Fruit fly (Drosophila melanogaster) whole organism, embryonic: ENCODE measurements around the gene CG33946.

Experiments used
- BtbVII ChIP-seq: fragments of 200-800 bp; sonication (Bioruptor generic); optimal IDR thresholded peaks from 3 replicates; lab custom pipeline; 2017; ENCODE audit warnings: missing biosample characterization, mild to moderate bottlenecking, missing genetic modification characterization
- CG10321 ChIP-seq: fragments of 200-800 bp; sonication (Bioruptor generic); IDR thresholded peaks from 2 replicates; pipeline ENCODE4 v1.3.6; 2022; ENCODE audit warnings: missing biosample characterization, missing genetic modification characterization
- CG11560 ChIP-seq: fragments of 200-800 bp; sonication (Bioruptor generic); IDR thresholded peaks from 3 replicates; pipeline ENCODE4 v1.3.6; 2022; ENCODE audit warnings: missing biosample characterization, missing genetic modification characterization
- CG1233 ChIP-seq: fragments of 200-800 bp; sonication (Bioruptor generic); optimal IDR thresholded peaks from 4 replicates; lab custom pipeline; 2018; ENCODE audit warnings: missing biosample characterization, mild to moderate bottlenecking, missing genetic modification characterization
- CG17186 ChIP-seq: fragments of 200-800 bp; sonication (Bioruptor generic); optimal IDR thresholded peaks from 3 replicates; lab custom pipeline; 2017; ENCODE audit warnings: missing biosample characterization, missing genetic modification reagents, missing genetic modification characterization
- CG17829 ChIP-seq: fragments of 200-800 bp; optimal IDR thresholded peaks from 2 replicates; lab custom pipeline; 2019; ENCODE audit warnings: missing biosample characterization, mild to moderate bottlenecking, missing genetic modification characterization, moderate library complexity
- CG1832 ChIP-seq: fragments of 200-800 bp; sonication (Bioruptor generic); optimal IDR thresholded peaks from 2 replicates; lab custom pipeline; 2017; ENCODE audit warnings: missing biosample characterization, mild to moderate bottlenecking, missing genetic modification characterization, inconsistent platforms
- CG18619 ChIP-seq: fragments of 200-800 bp; sonication (Bioruptor generic); optimal IDR thresholded peaks from 3 replicates; lab custom pipeline; 2017; ENCODE audit warnings: missing biosample characterization, mild to moderate bottlenecking, missing genetic modification characterization
- CG34422 ChIP-seq: fragments of 200-800 bp; sonication (Bioruptor generic); IDR thresholded peaks from 3 replicates; pipeline ENCODE4 v1.3.6; 2022; ENCODE audit warnings: missing biosample characterization, missing genetic modification characterization
- CG4617 ChIP-seq: fragments of 200-800 bp; sonication (Bioruptor generic); optimal IDR thresholded peaks from 3 replicates; lab custom pipeline; 2016; ENCODE audit warnings: missing biosample characterization, missing genetic modification characterization, borderline replicate concordance
- CG6175 ChIP-seq: fragments of 200-800 bp; sonication (Bioruptor generic); IDR thresholded peaks from 3 replicates; pipeline ENCODE4 v1.3.6; 2022; ENCODE audit warnings: missing biosample characterization, missing genetic modification characterization
- CG6854 ChIP-seq: fragments of 200-800 bp; sonication (Bioruptor generic); optimal IDR thresholded peaks from 3 replicates; lab custom pipeline; 2017; ENCODE audit warnings: missing biosample characterization, mild to moderate bottlenecking, missing genetic modification characterization
- CG7271 ChIP-seq: fragments of 200-800 bp; sonication (Bioruptor generic); optimal IDR thresholded peaks from 2 replicates; lab custom pipeline; 2018; ENCODE audit warnings: missing biosample characterization, mild to moderate bottlenecking, missing genetic modification characterization, moderate library complexity
- CG7372 ChIP-seq: fragments of 200-800 bp; sonication (Bioruptor generic); IDR thresholded peaks from 2 replicates; pipeline ENCODE4 v1.3.6; 2022; ENCODE audit warnings: missing biosample characterization, missing genetic modification characterization
- D ChIP-seq, 2 experiments: fragments of 200-800 bp in 1 of 2; fragments of >200 bp in 1 of 2; sonication (Bioruptor generic) in 1 of 2; optimal IDR thresholded peaks; 2 replicates in 1 of 2; 3 replicates in 1 of 2; lab custom pipeline; 2017; ENCODE audit warnings: mild to moderate bottlenecking in 1 of 2, missing biosample characterization in 1 of 2, missing genetic modification characterization in 1 of 2, missing genetic modification reagents in 1 of 2
- Dip2 ChIP-seq: fragments of 200-800 bp; sonication (Bioruptor generic); IDR thresholded peaks from 2 replicates; pipeline ENCODE4 v1.3.6; 2022; ENCODE audit warnings: missing biosample characterization, missing genetic modification characterization
- Dll ChIP-seq: fragments of 200-800 bp; sonication (Bioruptor generic); IDR thresholded peaks from 4 replicates; pipeline ENCODE4 v1.3.6; 2022; ENCODE audit warnings: missing biosample characterization, missing genetic modification characterization; ENCODE audit not compliant: partially characterized antibody
- MESR4 ChIP-seq: fragments of 200-800 bp; sonication (Bioruptor generic); optimal IDR thresholded peaks from 2 replicates; lab custom pipeline; 2018; ENCODE audit warnings: missing biosample characterization, mild to moderate bottlenecking, missing genetic modification characterization, moderate library complexity
- Med ChIP-seq: fragments of 200-800 bp; sonication (Bioruptor generic); peaks from one replicate; lab custom pipeline; 2016; ENCODE audit warnings: missing biosample characterization, missing genetic modification characterization, mild to moderate bottlenecking, inconsistent platforms, moderate library complexity
- PHDP ChIP-seq: fragments of 200-800 bp; sonication (Bioruptor generic); optimal IDR thresholded peaks from 3 replicates; lab custom pipeline; 2018; ENCODE audit warnings: missing biosample characterization, mild to moderate bottlenecking, missing genetic modification characterization, moderate library complexity
- Scr ChIP-seq: fragments of 200-800 bp; sonication (Bioruptor generic); IDR thresholded peaks from 2 replicates; pipeline ENCODE4 v1.3.6; 2022; ENCODE audit warnings: missing biosample characterization, missing genetic modification characterization; ENCODE audit not compliant: partially characterized antibody
- Sin3A ChIP-seq: fragments of >200 bp; optimal IDR thresholded peaks from 2 replicates; lab custom pipeline; 2018
- Six4 ChIP-seq: fragments of 200-800 bp; sonication (Bioruptor generic); optimal IDR thresholded peaks from 2 replicates; lab custom pipeline; 2016; ENCODE audit warnings: missing biosample characterization, missing genetic modification characterization
- YL-1 ChIP-seq: fragments of 200-800 bp; sonication (Bioruptor generic); optimal IDR thresholded peaks from 3 replicates; lab custom pipeline; 2017; ENCODE audit warnings: missing biosample characterization, mild to moderate bottlenecking, missing genetic modification characterization
- bigmax ChIP-seq: fragments of 200-800 bp; sonication (Bioruptor generic); optimal IDR thresholded peaks from 2 replicates; lab custom pipeline; 2018; ENCODE audit warnings: missing biosample characterization, mild to moderate bottlenecking, missing genetic modification characterization
- bowl ChIP-seq: fragments of 200-800 bp; sonication (Bioruptor generic); IDR thresholded peaks from 2 replicates; pipeline ENCODE4 v1.3.6; 2022; ENCODE audit warnings: missing biosample characterization, missing genetic modification characterization
- cg ChIP-seq: fragments of 200-800 bp; sonication (Bioruptor generic); optimal IDR thresholded peaks from 3 replicates; lab custom pipeline; 2019; ENCODE audit warnings: missing biosample characterization, mild to moderate bottlenecking, missing genetic modification characterization, moderate library complexity
- chinmo ChIP-seq: fragments of 200-800 bp; sonication (Bioruptor generic); IDR thresholded peaks from 4 replicates; pipeline ENCODE4 v1.3.6; 2022; ENCODE audit warnings: missing biosample characterization, missing genetic modification characterization; ENCODE audit not compliant: partially characterized antibody
- dpn ChIP-seq, 2 experiments: fragments of 200-800 bp; sonication (Bioruptor generic); optimal IDR thresholded peaks; 3 replicates each; lab custom pipeline; 2016; ENCODE audit warnings: missing biosample characterization in 2 of 2, missing genetic modification characterization in 2 of 2
- ftz-f1 ChIP-seq: fragments of 200-800 bp; sonication (Bioruptor generic); optimal IDR thresholded peaks from 2 replicates; lab custom pipeline; 2016; ENCODE audit warnings: missing biosample characterization, missing genetic modification characterization
- gem ChIP-seq: fragments of 200-800 bp; sonication (Bioruptor generic); optimal IDR thresholded peaks from 2 replicates; lab custom pipeline; 2019; ENCODE audit warnings: missing biosample characterization, mild to moderate bottlenecking, missing genetic modification characterization, moderate library complexity
- inv ChIP-seq: fragments of 200-800 bp; sonication (Bioruptor generic); IDR thresholded peaks from 2 replicates; pipeline ENCODE4 v1.3.6; 2022; ENCODE audit warnings: missing biosample characterization, missing genetic modification characterization; ENCODE audit not compliant: partially characterized antibody
- klu ChIP-seq: fragments of 200-800 bp; sonication (Bioruptor generic); IDR thresholded peaks from 2 replicates; pipeline ENCODE4 v1.3.6; 2022; ENCODE audit warnings: missing biosample characterization, missing genetic modification characterization
- p53 ChIP-seq: fragments of 200-800 bp; sonication (Bioruptor generic); optimal IDR thresholded peaks from 2 replicates; lab custom pipeline; 2016; ENCODE audit warnings: missing biosample characterization, missing genetic modification characterization
- phol ChIP-seq: fragments of 200-800 bp; sonication (Bioruptor generic); optimal IDR thresholded peaks from 3 replicates; lab custom pipeline; 2018; ENCODE audit warnings: missing biosample characterization, mild to moderate bottlenecking, missing genetic modification characterization, moderate library complexity
- so ChIP-seq: fragments of 200-800 bp; sonication (Bioruptor generic); IDR thresholded peaks from 3 replicates; pipeline ENCODE4 v1.3.6; 2022; ENCODE audit warnings: missing biosample characterization, missing genetic modification characterization
- tap ChIP-seq: fragments of 200-800 bp; optimal IDR thresholded peaks from 3 replicates; lab custom pipeline; 2019; ENCODE audit warnings: missing biosample characterization, mild to moderate bottlenecking, missing genetic modification characterization, moderate library complexity
- ttk ChIP-seq: fragments of 200-800 bp; sonication (Bioruptor generic); IDR thresholded peaks from 2 replicates; pipeline ENCODE4 v2.1.2; 2022; ENCODE audit warnings: missing biosample characterization, missing genetic modification characterization

Gene CG33946

DNA sequence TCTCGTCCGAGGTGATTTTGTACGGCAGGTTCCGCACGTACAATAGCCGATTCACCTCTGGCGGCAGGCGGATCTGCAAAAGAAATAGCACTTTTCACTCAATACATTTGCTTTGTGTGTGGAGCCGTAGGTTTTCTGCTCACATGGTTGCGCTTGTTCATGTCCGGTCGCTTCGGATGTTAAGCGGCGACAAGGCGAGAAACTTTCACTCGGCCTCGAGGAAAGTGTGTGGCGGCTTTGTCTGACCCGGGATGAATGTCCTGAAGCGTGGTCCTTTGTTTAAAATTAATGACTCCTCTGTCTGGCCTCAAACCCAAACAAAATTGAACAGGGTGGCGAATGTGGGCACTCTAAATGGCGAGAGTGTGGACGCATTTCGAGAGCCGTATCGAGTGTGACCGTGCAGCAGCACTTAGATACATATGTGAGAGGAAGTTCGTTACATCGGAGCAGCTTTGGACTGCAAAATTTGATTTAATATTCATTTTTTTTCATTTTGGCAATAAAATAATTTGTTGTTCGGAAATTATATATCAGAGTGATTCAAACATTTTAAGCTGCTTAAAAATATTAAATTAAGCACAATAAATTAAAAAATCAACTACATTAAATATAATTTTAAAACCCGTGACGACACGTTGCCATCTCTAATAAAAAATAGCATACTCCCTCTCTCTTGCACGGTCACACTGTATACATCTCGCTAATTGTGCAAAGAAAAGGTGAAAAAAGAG lies 27.4 kb upstream of the CG33946 start, which contains the start of the genes Sf3b6 and Tnpo (continued):
- TF ChIP-seq CG11560 (peak; percentile 77), gem (peak; percentile 92), so (GFP tag; lab: Robert Waterston, UW) (peak; percentile 73; the same call in 2 of the 3 replicates), Med (GFP tag; lab: Kevin White, UChicago) (peak; percentile 84), Dll (GFP tag; lab: Robert Waterston, UW) (peak; percentile 84), CG17829 (tag; lab: Kevin White, UChicago) (peak; percentile 86)

DNA sequence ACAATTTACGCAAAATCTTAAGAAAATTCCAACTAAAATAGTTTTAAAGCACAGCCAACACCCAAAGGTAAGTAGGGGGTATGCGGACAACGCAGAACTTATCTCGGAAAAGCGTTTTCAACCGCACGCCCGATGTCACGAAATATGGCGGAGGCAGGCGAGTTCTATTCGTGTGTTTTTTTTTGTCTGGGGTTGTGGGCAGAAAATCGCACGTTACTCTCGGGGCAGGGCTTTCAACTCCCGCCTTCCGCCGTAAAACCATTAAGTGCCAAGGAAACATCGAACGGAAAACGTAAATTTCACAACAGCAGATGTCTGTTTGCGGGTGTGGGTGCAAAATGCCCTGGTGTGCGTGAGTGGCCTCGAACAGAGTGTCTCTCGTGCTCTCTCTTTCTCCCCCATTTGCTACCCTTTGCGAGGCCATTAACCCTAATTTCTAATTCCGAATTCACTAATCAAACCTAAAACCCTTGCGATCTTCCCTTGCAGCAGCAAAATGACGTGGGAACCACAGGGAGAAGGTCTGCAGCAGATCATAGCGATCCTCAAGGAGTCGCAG lies 26.7 kb upstream of the CG33946 start:
- TF ChIP-seq Scr (GFP tag; lab: Robert Waterston, UW) (0 out of 2 replicates have a peak, but pooled peaks have one; percentile 44), CG4617 (GFP tag; lab: Kevin White, UChicago) (peak; percentile 68), cg (GFP tag; lab: Kevin White, UChicago) (peak; percentile 80), BtbVII (GFP tag; lab: Kevin White, UChicago) (no peak), phol (tag; lab: Kevin White, UChicago) (peak; percentile 70), PHDP (tag; lab: Kevin White, UChicago) (no peak), CG18619 (GFP tag; lab: Kevin White, UChicago) (no peak), chinmo (no peak), CG7271 (no peak), ttk (GFP tag; lab: Robert Waterston, UW) (peak; percentile 66), inv (GFP tag; lab: Robert Waterston, UW) (0 out of 2 replicates have a peak, but pooled peaks have one; percentile 4), YL-1 (GFP tag; lab: Kevin White, UChicago) (peak; percentile 24), CG1233 (GFP tag; lab: Kevin White, UChicago) (no peak), CG1832 (GFP tag; lab: Kevin White, UChicago) (peak; percentile 56), ftz-f1 (GFP tag; lab: Kevin White, UChicago) (peak; percentile 95), tap (tag; lab: Kevin White, UChicago) (no peak), Six4 (GFP tag; lab: Kevin White, UChicago) (no peak), CG7372 (GFP tag; lab: Robert Waterston, UW) (no peak), CG6175 (GFP tag; lab: Robert Waterston, UW) (no peak), CG34422 (peak; percentile 17; the same call in 1 of the 3 replicates), D (optimal IDR thresholded peaks at IDR 0.05; lab: Kevin White, UChicago) (no peak), D (GFP tag; optimal IDR thresholded peaks at IDR 0.05; lab: Kevin White, UChicago) (no peak), p53 (GFP tag; lab: Kevin White, UChicago) (no peak), dpn (GFP tag; optimal IDR thresholded peaks at IDR 0.05; lab: Kevin White, UChicago) (no peak), CG10321 (GFP tag; lab: Robert Waterston, UW) (0 out of 2 replicates have a peak, but pooled peaks have one; percentile 28), MESR4 (GFP tag; lab: Kevin White, UChicago) (peak; percentile 73), bigmax (GFP tag; lab: Kevin White, UChicago) (no peak), klu (GFP tag; lab: Robert Waterston, UW) (no peak), CG6854 (no peak), CG17186 (GFP tag; lab: Kevin White, UChicago) (no peak), bowl (GFP tag; lab: Robert Waterston, UW) (no peak), Sin3A (lab: Kevin White, UChicago) (peak; percentile 51), Dip2 (GFP tag; lab: Robert Waterston, UW) (no peak)
